Fruit fly (Drosophila melanogaster): ENCODE results near the gene CG42821.
A peak's percentile ranks its signal among the peaks of the same experiment; 100 is the strongest.

CG42821 gene

dm6 chr3R:17381916-17382315 is 31.0 kb upstream of the CG42821 start:
- TF ChIP-seq Rel (GFP tag; optimal IDR thresholded peaks at IDR 0.05) (no peak), Rel (tag; optimal IDR thresholded peaks at IDR 0.05) (no peak)

- peak; percentile 25 for TF ChIP-seq OdsH (GFP tag; optimal IDR thresholded peaks at IDR 0.05)
- TF ChIP-seq sage (GFP tag; optimal IDR thresholded peaks at IDR 0.05), result peak; percentile 37
- no peak for TF ChIP-seq Abd-B (GFP tag; optimal IDR thresholded peaks at IDR 0.05)
- TF ChIP-seq CG32264 (GFP tag; optimal IDR thresholded peaks at IDR 0.05), result peak; percentile 52
- TF ChIP-seq ey (GFP tag; optimal IDR thresholded peaks at IDR 0.05), result peak; percentile 46
- TF ChIP-seq brk (GFP tag; optimal IDR thresholded peaks at IDR 0.05), result peak; percentile 53
- no peak for TF ChIP-seq pan (optimal IDR thresholded peaks at IDR 0.05)
- TF ChIP-seq Hr83 (GFP tag; optimal IDR thresholded peaks at IDR 0.05; ENCODE audit: poor library complexity, severe bottlenecking), result peak; percentile 94
- TF ChIP-seq GATAd (GFP tag; optimal IDR thresholded peaks at IDR 0.05), result peak; percentile 30
- TF ChIP-seq Dfd (GFP tag; optimal IDR thresholded peaks at IDR 0.05), result no peak
- TF ChIP-seq HLH106 (tag; optimal IDR thresholded peaks at IDR 0.05), result peak; percentile 57
- peak; percentile 97 for TF ChIP-seq Vsx2 (GFP tag; optimal IDR thresholded peaks at IDR 0.05; ENCODE audit: partially characterized antibody)
- peak; percentile 58 for TF ChIP-seq jim (GFP tag; optimal IDR thresholded peaks at IDR 0.05)
- peak; percentile 66 for TF ChIP-seq rgr (GFP tag; optimal IDR thresholded peaks at IDR 0.05)
- peak; percentile 59 for TF ChIP-seq Sp1 (GFP tag; optimal IDR thresholded peaks at IDR 0.05)
- peak; percentile 60 for TF ChIP-seq dsf (GFP tag; optimal IDR thresholded peaks at IDR 0.05; ENCODE audit: borderline replicate concordance)
- peak; percentile 52 for TF ChIP-seq sv (GFP tag; optimal IDR thresholded peaks at IDR 0.05)
- peak; percentile 69 for TF ChIP-seq tai (GFP tag; optimal IDR thresholded peaks at IDR 0.05)
- TF ChIP-seq woc (GFP tag; optimal IDR thresholded peaks at IDR 0.05), result peak; percentile 2
- no peak for TF ChIP-seq usp (GFP tag; optimal IDR thresholded peaks at IDR 0.05)
- TF ChIP-seq N (GFP tag; optimal IDR thresholded peaks at IDR 0.05), result no peak
- TF ChIP-seq Jra (GFP tag; optimal IDR thresholded peaks at IDR 0.05), result peak; percentile 72
- peak; percentile 65 for TF ChIP-seq br (GFP tag; optimal IDR thresholded peaks at IDR 0.05)
- TF ChIP-seq Rel (GFP tag; optimal IDR thresholded peaks at IDR 0.05), result no peak
- peak; percentile 99 for TF ChIP-seq Rel (tag; optimal IDR thresholded peaks at IDR 0.05)
- peak; percentile 30 for TF ChIP-seq psq (GFP tag; optimal IDR thresholded peaks at IDR 0.05)
- peak; percentile 83 for TF ChIP-seq Hnf4 (GFP tag; optimal IDR thresholded peaks at IDR 0.05)
- peak; percentile 64 for TF ChIP-seq fru (GFP tag; optimal IDR thresholded peaks at IDR 0.05)
- TF ChIP-seq Dif (GFP tag; optimal IDR thresholded peaks at IDR 0.05; ENCODE audit: partially characterized antibody), result no peak
- peak in 1 of 2 experiments; percentile 83 for TF ChIP-seq foxo (GFP tag; optimal IDR thresholded peaks at IDR 0.05)
- no peak for TF ChIP-seq CrebA (GFP tag; optimal IDR thresholded peaks at IDR 0.05; ENCODE audit: borderline replicate concordance)
- peak; percentile 69 for TF ChIP-seq h (GFP tag; optimal IDR thresholded peaks at IDR 0.05)
- TF ChIP-seq dmrt93B (GFP tag; optimal IDR thresholded peaks at IDR 0.05), result peak; percentile 24
- no peak for TF ChIP-seq lola (GFP tag; optimal IDR thresholded peaks at IDR 0.05)
- peak in 1 of 2 experiments; percentile 17 for TF ChIP-seq dl (GFP tag; optimal IDR thresholded peaks at IDR 0.05; ENCODE audit: insufficient read depth in 1 of 2, partially characterized antibody in 2 of 2)
- TF ChIP-seq CG9705 (GFP tag; optimal IDR thresholded peaks at IDR 0.05), result peak; percentile 43
- TF ChIP-seq Hr78 (GFP tag; optimal IDR thresholded peaks at IDR 0.05), result no peak
- no peak for TF ChIP-seq Mio (GFP tag; optimal IDR thresholded peaks at IDR 0.05)
- peak; percentile 56 for TF ChIP-seq Myc (optimal IDR thresholded peaks at IDR 0.05)
Measured at dm6 chr3R:17385329-17386019, 27.4 kb upstream of the CG42821 start.
